Fruit fly (Drosophila melanogaster): Measurements from ENCODE around the gene Cyp305a1.
A peak's percentile ranks its signal among the peaks of the same experiment; 100 is the strongest.

dm6 chr3L:19833227-19833626, 20.1 kb upstream of the Cyp305a1 start:
- TF ChIP-seq dati (GFP tag; IDR thresholded peaks at IDR 0.05), result no peak
- no peak for TF ChIP-seq CG17385 (GFP tag; optimal IDR thresholded peaks at IDR 0.05)
- no peak for TF ChIP-seq CTCF (GFP tag; optimal IDR thresholded peaks at IDR 0.05)
- no peak for TF ChIP-seq zfh1 (GFP tag; IDR thresholded peaks at IDR 0.05)
- TF ChIP-seq crol (GFP tag; IDR thresholded peaks at IDR 0.05), result peak; percentile 70
- no peak for TF ChIP-seq sob (GFP tag; IDR thresholded peaks at IDR 0.05)
